Worm (Caenorhabditis elegans) whole organism, L1 larva: Measurements from ENCODE around the gene cku-80.
A peak's percentile ranks its signal among the peaks of the same experiment; 100 is the strongest.

Experiments
- C16A3.4 ChIP-seq: fragments of 150-350 bp; optimal IDR thresholded peaks from 2 replicates; lab custom pipeline; 2014; ENCODE audit warnings: missing biosample characterization, missing genetic modification characterization
- C34B4.2 ChIP-seq: sonication (generic microtip); optimal IDR thresholded peaks from 2 replicates; lab custom pipeline; 2017; ENCODE audit warnings: mild to moderate bottlenecking, missing genetic modification characterization, missing compliant biosample characterization
- aha-1 ChIP-seq: fragments of 150-350 bp; optimal IDR thresholded peaks from 2 replicates; lab custom pipeline; 2014; ENCODE audit warnings: missing biosample characterization, missing genetic modification characterization
- ama-1 ChIP-seq: fragments of 150-350 bp; optimal IDR thresholded peaks from 2 replicates; lab custom pipeline; 2014
- blmp-1 ChIP-seq: fragments of 150-350 bp; optimal IDR thresholded peaks from 2 replicates; lab custom pipeline; 2014; ENCODE audit warnings: missing biosample characterization, missing genetic modification characterization
- ceh-63 ChIP-seq: fragments of 200-800 bp; sonication (Bioruptor generic); optimal IDR thresholded peaks from 2 replicates; lab custom pipeline; 2018; ENCODE audit warnings: mild to moderate bottlenecking, missing genetic modification characterization, missing compliant biosample characterization
- ceh-90 ChIP-seq: sonication (generic microtip); optimal IDR thresholded peaks from 2 replicates; lab custom pipeline; 2016; ENCODE audit warnings: missing genetic modification characterization, missing compliant biosample characterization
- dpl-1 ChIP-seq, 3 experiments: fragments of 150-350 bp in 2 of 3; sonication (generic microtip) in 1 of 3; optimal IDR thresholded peaks; 2 replicates each; lab custom pipeline; 2014 to 2017; ENCODE audit warnings: missing biosample characterization in 3 of 3, missing genetic modification characterization in 3 of 3, missing genetic modification reagents in 3 of 3
- dsc-1 ChIP-seq: sonication (generic microtip); optimal IDR thresholded peaks from 2 replicates; lab custom pipeline; 2016; ENCODE audit warnings: mild to moderate bottlenecking, missing genetic modification characterization, missing compliant biosample characterization
- efl-1 ChIP-seq, 4 experiments: fragments of 150-350 bp; optimal IDR thresholded peaks in 3 of 4; peaks in 1 of 4; 1 replicate in 1 of 4; 2 replicates in 3 of 4; lab custom pipeline; 2014; ENCODE audit warnings: missing biosample characterization in 2 of 4, missing genetic modification characterization in 2 of 4, missing genetic modification reagents in 2 of 4
- elt-2 ChIP-seq: sonication (generic microtip); optimal IDR thresholded peaks from 2 replicates; lab custom pipeline; 2016; ENCODE audit warnings: missing genetic modification characterization, mild to moderate bottlenecking, inconsistent platforms, missing compliant biosample characterization, missing genetic modification reagents
- elt-3 ChIP-seq, 6 experiments: fragments of 150-350 bp in 1 of 6; sonication (generic microtip); optimal IDR thresholded peaks; 2 replicates each; lab custom pipeline; 2017 to 2018; ENCODE audit warnings: missing biosample characterization in 6 of 6, missing genetic modification characterization in 6 of 6, inconsistent platforms in 1 of 6
- ets-5 ChIP-seq: fragments of 200-800 bp; sonication (Bioruptor generic); IDR thresholded peaks from 2 replicates; pipeline ENCODE4 v1.3.6; 2022; ENCODE audit warnings: missing genetic modification characterization, missing compliant biosample characterization
- fkh-4 ChIP-seq: sonication (generic microtip); optimal IDR thresholded peaks from 2 replicates; lab custom pipeline; 2016; ENCODE audit warnings: missing compliant biosample characterization, missing genetic modification characterization, borderline replicate concordance
- fkh-8 ChIP-seq: sonication (generic microtip); optimal IDR thresholded peaks from 2 replicates; lab custom pipeline; 2016; ENCODE audit warnings: mild to moderate bottlenecking, missing genetic modification characterization, missing compliant biosample characterization
- fos-1 ChIP-seq: fragments of 150-350 bp; optimal IDR thresholded peaks from 2 replicates; lab custom pipeline; 2014; ENCODE audit warnings: missing biosample characterization, missing genetic modification characterization
- grh-1 ChIP-seq: fragments of 200-800 bp; sonication (Bioruptor generic); IDR thresholded peaks from 2 replicates; pipeline ENCODE4 v1.3.6; 2022; ENCODE audit warnings: missing genetic modification reagents, missing genetic modification characterization, missing compliant biosample characterization
- hlh-17 ChIP-seq: fragments of 200-800 bp; sonication (Bioruptor generic); optimal IDR thresholded peaks from 2 replicates; lab custom pipeline; 2018; ENCODE audit warnings: missing genetic modification characterization, mild to moderate bottlenecking, missing compliant biosample characterization, moderate library complexity, borderline replicate concordance
- hpl-2 ChIP-seq: fragments of 150-350 bp; optimal IDR thresholded peaks from 2 replicates; lab custom pipeline; 2014; ENCODE audit warnings: missing biosample characterization, missing genetic modification reagents, missing genetic modification characterization
- irx-1 ChIP-seq: sonication (generic microtip); optimal IDR thresholded peaks from 2 replicates; lab custom pipeline; 2016; ENCODE audit warnings: missing genetic modification characterization, missing compliant biosample characterization
- isw-1 ChIP-seq: fragments of 200-800 bp; sonication (Bioruptor generic); IDR thresholded peaks from 2 replicates; pipeline ENCODE4 v1.3.6; 2022; ENCODE audit warnings: missing genetic modification characterization, missing compliant biosample characterization
- lin-13 ChIP-seq: fragments of 150-350 bp; optimal IDR thresholded peaks from 2 replicates; lab custom pipeline; 2014; ENCODE audit warnings: missing biosample characterization, missing genetic modification reagents, missing genetic modification characterization
- lin-14 ChIP-seq: fragments of 200-800 bp; sonication (Bioruptor generic); optimal IDR thresholded peaks from 2 replicates; lab custom pipeline; 2018; ENCODE audit warnings: mild to moderate bottlenecking, missing genetic modification characterization, moderate library complexity, missing compliant biosample characterization
- lin-15B ChIP-seq: fragments of 150-350 bp; sonication (generic microtip); optimal IDR thresholded peaks from 3 replicates; lab custom pipeline; 2014; ENCODE audit warnings: missing biosample characterization, missing genetic modification characterization
- lin-39 ChIP-seq: fragments of 150-350 bp; optimal IDR thresholded peaks from 2 replicates; lab custom pipeline; 2014; ENCODE audit warnings: missing biosample characterization, missing genetic modification reagents, missing genetic modification characterization
- lsy-2 ChIP-seq, 2 experiments: fragments of 150-350 bp; optimal IDR thresholded peaks; 2 replicates each; lab custom pipeline; 2014; ENCODE audit warnings: missing biosample characterization in 2 of 2, missing genetic modification characterization in 2 of 2
- mab-9 ChIP-seq: fragments of 200-800 bp; sonication (Bioruptor generic); IDR thresholded peaks from 2 replicates; pipeline ENCODE4 v1.3.6; 2022; ENCODE audit warnings: missing genetic modification reagents, missing genetic modification characterization, missing compliant biosample characterization
- mdl-1 ChIP-seq, 2 experiments: fragments of 150-350 bp; optimal IDR thresholded peaks; 2 replicates each; lab custom pipeline; 2014 to 2017; ENCODE audit warnings: missing biosample characterization in 2 of 2, missing genetic modification characterization in 2 of 2, inconsistent platforms in 1 of 2
- mef-2 ChIP-seq: fragments of 150-350 bp; optimal IDR thresholded peaks from 2 replicates; lab custom pipeline; 2014; ENCODE audit warnings: missing biosample characterization, missing genetic modification characterization
- mep-1 ChIP-seq: fragments of 150-350 bp; optimal IDR thresholded peaks from 2 replicates; lab custom pipeline; 2014; ENCODE audit warnings: missing biosample characterization, missing genetic modification characterization
- nhr-19 ChIP-seq: fragments of 200-800 bp; sonication (Bioruptor generic); conservative IDR thresholded peaks from 2 replicates; pipeline ENCODE4 v1.3.6; 2022; ENCODE audit warnings: missing genetic modification characterization, missing compliant biosample characterization
- nhr-237 ChIP-seq: fragments of 150-350 bp; optimal IDR thresholded peaks from 2 replicates; lab custom pipeline; 2014; ENCODE audit warnings: missing biosample characterization, missing genetic modification characterization
- nhr-47 ChIP-seq: sonication (generic microtip); optimal IDR thresholded peaks from 2 replicates; lab custom pipeline; 2016; ENCODE audit warnings: mild to moderate bottlenecking, missing genetic modification characterization, moderate library complexity, missing compliant biosample characterization
- nhr-77 ChIP-seq: fragments of 150-350 bp; optimal IDR thresholded peaks from 2 replicates; lab custom pipeline; 2014; ENCODE audit warnings: missing biosample characterization, missing genetic modification characterization
- nhr-84 ChIP-seq: sonication (generic microtip); optimal IDR thresholded peaks from 2 replicates; lab custom pipeline; 2017; ENCODE audit warnings: missing biosample characterization, missing genetic modification characterization
- nhr-85 ChIP-seq: sonication (generic microtip); peaks from one replicate; lab custom pipeline; 2016; ENCODE audit warnings: missing genetic modification characterization, inconsistent platforms, missing compliant biosample characterization
- nhr-90 ChIP-seq: sonication (generic microtip); optimal IDR thresholded peaks from 2 replicates; lab custom pipeline; 2016; ENCODE audit warnings: mild to moderate bottlenecking, missing genetic modification characterization, missing compliant biosample characterization; ENCODE audit not compliant: poor library complexity
- pag-3 ChIP-seq: sonication (generic microtip); optimal IDR thresholded peaks from 2 replicates; lab custom pipeline; 2017; ENCODE audit warnings: missing genetic modification characterization, mild to moderate bottlenecking, missing compliant biosample characterization, antibody characterized with exemption, borderline replicate concordance; ENCODE audit not compliant: insufficient read depth
- skn-1 ChIP-seq: fragments of 150-350 bp; optimal IDR thresholded peaks from 2 replicates; lab custom pipeline; 2014; ENCODE audit warnings: missing biosample characterization, missing genetic modification characterization
- snu-23 ChIP-seq: sonication (generic microtip); optimal IDR thresholded peaks from 2 replicates; lab custom pipeline; 2016; ENCODE audit warnings: missing genetic modification characterization, missing compliant biosample characterization
- sox-4 ChIP-seq: sonication (generic microtip); optimal IDR thresholded peaks from 2 replicates; lab custom pipeline; 2016; ENCODE audit warnings: missing genetic modification characterization, missing compliant biosample characterization
- sptf-1 ChIP-seq: fragments of 150-350 bp; optimal IDR thresholded peaks from 2 replicates; lab custom pipeline; 2014; ENCODE audit warnings: missing biosample characterization, missing genetic modification characterization
- sup-37 ChIP-seq: fragments of 200-800 bp; sonication (Bioruptor generic); optimal IDR thresholded peaks from 2 replicates; lab custom pipeline; 2018; ENCODE audit warnings: mild to moderate bottlenecking, missing genetic modification characterization, missing compliant biosample characterization
- tbx-2 ChIP-seq: sonication (generic microtip); optimal IDR thresholded peaks from 2 replicates; lab custom pipeline; 2016; ENCODE audit warnings: missing genetic modification characterization, missing compliant biosample characterization
- vab-15 ChIP-seq: sonication (generic microtip); optimal IDR thresholded peaks from 2 replicates; lab custom pipeline; 2017; ENCODE audit warnings: missing genotype, mild to moderate bottlenecking, missing genetic modification characterization, missing compliant biosample characterization
- zag-1 ChIP-seq: fragments of 150-350 bp; optimal IDR thresholded peaks from 2 replicates; lab custom pipeline; 2014; ENCODE audit warnings: missing biosample characterization, missing genetic modification characterization
- ztf-11 ChIP-seq, 2 experiments: sonication (generic microtip); optimal IDR thresholded peaks; 2 replicates each; lab custom pipeline; 2016 to 2017; ENCODE audit warnings: missing genetic modification characterization in 2 of 2, missing biosample characterization in 1 of 2, missing compliant biosample characterization in 1 of 2
- ztf-4 ChIP-seq: fragments of 150-350 bp; optimal IDR thresholded peaks from 2 replicates; lab custom pipeline; 2014; ENCODE audit warnings: missing biosample characterization, missing genetic modification characterization

The cku-80 gene

ce11 chrIII:4412108-4413009, 7.3 kb upstream of the cku-80 start (continued):
- TF ChIP-seq mab-9 (no peak), lsy-2 (tag; optimal IDR thresholded peaks at IDR 0.05; lab: Kevin White, UChicago) (peak; percentile 27 to 52), C16A3.4 (tag; lab: Kevin White, UChicago) (peak; percentile 27), nhr-47 (tag; lab: Kevin White, UChicago) (peak; percentile 60)
- TF ChIP-seq, all 84 proteins: peak for 29

- TF ChIP-seq nhr-84 (no peak), nhr-19 (GFP tag; lab: Robert Waterston, UW) (0 out of 2 replicates have a peak, but pooled peaks have one; percentile 8), snu-23 (peak; percentile 18), mef-2 (no peak), grh-1 (GFP tag; lab: Robert Waterston, UW) (no peak), dpl-1 (GFP tag; optimal IDR thresholded peaks at IDR 0.05; lab: Kevin White, UChicago) (no peak), isw-1 (GFP tag; lab: Robert Waterston, UW) (no peak), fkh-8 (tag; lab: Kevin White, UChicago) (no peak), nhr-237 (tag; lab: Kevin White, UChicago) (no peak), ets-5 (GFP tag; lab: Robert Waterston, UW) (no peak), elt-2 (tag; lab: Kevin White, UChicago) (peak; percentile 86), C34B4.2 (tag; lab: Kevin White, UChicago) (no peak), ama-1 (lab: Kevin White, UChicago) (no peak), vab-15 (no peak), fos-1 (tag; lab: Kevin White, UChicago) (no peak), nhr-85 (tag; lab: Kevin White, UChicago) (peak; percentile 72), lin-14 (GFP tag; lab: Kevin White, UChicago) (peak; percentile 54), irx-1 (tag; lab: Kevin White, UChicago) (no peak), ceh-63 (GFP tag; lab: Kevin White, UChicago) (no peak), fkh-4 (tag; lab: Kevin White, UChicago) (no peak), sox-4 (no peak), sup-37 (GFP tag; lab: Kevin White, UChicago) (no peak), aha-1 (no peak), dsc-1 (no peak), hpl-2 (no peak), mdl-1 (tag; optimal IDR thresholded peaks at IDR 0.05; lab: Kevin White, UChicago) (no peak), zag-1 (tag; lab: Kevin White, UChicago) (no peak), lin-39 (tag; lab: Kevin White, UChicago) (no peak), lin-13 (GFP tag; lab: Kevin White, UChicago) (no peak), sptf-1 (no peak), ztf-11 (tag; optimal IDR thresholded peaks at IDR 0.05; lab: Kevin White, UChicago) (no peak), lin-15B (no peak), nhr-77 (tag; lab: Kevin White, UChicago) (no peak), efl-1 (optimal IDR thresholded peaks at IDR 0.05; lab: Kevin White, UChicago) (no peak), efl-1 (GFP tag; optimal IDR thresholded peaks at IDR 0.05 in 1 of 2; lab: Kevin White, UChicago) (no peak), blmp-1 (tag; lab: Kevin White, UChicago) (peak; percentile 44), ceh-90 (no peak), elt-3 (tag; optimal IDR thresholded peaks at IDR 0.05; lab: Kevin White, UChicago) (peak in 4 of 6 experiments; percentile 9 to 96 (median 52)), mep-1 (no peak), lsy-2 (tag; optimal IDR thresholded peaks at IDR 0.05; lab: Kevin White, UChicago) (peak; percentile 1 to 29), hlh-17 (GFP tag; lab: Kevin White, UChicago) (no peak), tbx-2 (tag; lab: Kevin White, UChicago) (no peak), mab-9 (no peak), nhr-90 (no peak), ztf-4 (tag; lab: Kevin White, UChicago) (no peak), C16A3.4 (tag; lab: Kevin White, UChicago) (no peak), skn-1 (tag; lab: Kevin White, UChicago) (peak; percentile 25), pag-3 (no peak)
These were observed 6.5 kb upstream of the cku-80 start, which contains the start of gene mpc-1 for ce11 chrIII:4413099-4413498. Gene mpc-1 (plus strand): TSS chrIII:4413457.
